Fruit fly (Drosophila melanogaster): ENCODE measurements around the gene CG42367.

Gene CG42367

DNA sequence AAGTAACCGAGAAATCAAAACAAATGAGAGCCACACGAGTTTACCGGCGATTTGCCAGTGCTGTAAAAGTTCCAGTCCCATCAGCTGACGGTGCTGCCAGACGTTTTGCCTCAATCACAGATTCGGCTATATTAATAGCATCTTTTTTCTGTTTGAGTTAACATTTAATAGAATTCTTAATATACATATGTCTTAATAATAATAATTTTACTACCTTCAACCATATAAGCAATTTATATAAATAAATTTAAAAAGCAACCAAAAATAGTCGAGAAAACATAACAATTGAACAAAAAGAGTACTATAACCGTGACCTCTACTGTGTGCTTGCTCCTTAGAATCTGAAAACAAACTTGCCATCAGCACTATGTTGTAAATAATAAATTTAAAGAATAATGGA lies 23.7 kb downstream of the CG42367 start, which contains the start of the genes CG13126 and CG4709 (continued):
- TF ChIP-seq CG3995 (GFP tag; optimal IDR thresholded peaks at IDR 0.05) (peak; percentile 80), CG6689 (GFP tag; IDR thresholded peaks at IDR 0.05) (peak; percentile 93), MTF-1 (GFP tag; optimal IDR thresholded peaks at IDR 0.05; ENCODE audit: borderline replicate concordance) (peak; percentile 67), sens-2 (GFP tag; IDR thresholded peaks at IDR 0.05) (peak; percentile 67; the same call in 1 of the 2 replicates), Opbp (GFP tag; IDR thresholded peaks at IDR 0.05; ENCODE audit: partially characterized antibody) (no peak), CG16863 (GFP tag; optimal IDR thresholded peaks at IDR 0.05) (peak; percentile 24), CG1603 (tag; optimal IDR thresholded peaks at IDR 0.05) (peak; percentile 10), CG11695 (GFP tag; IDR thresholded peaks at IDR 0.05) (peak; percentile 95), CG17802 (tag; optimal IDR thresholded peaks at IDR 0.05) (peak; percentile 73), sna (GFP tag; IDR thresholded peaks at IDR 0.05; ENCODE audit: partially characterized antibody) (no peak), CG8924 (tag; optimal IDR thresholded peaks at IDR 0.05) (peak; percentile 94), unc-4 (GFP tag; IDR thresholded peaks at IDR 0.05; ENCODE audit: partially characterized antibody) (0 out of 2 replicates have a peak, but pooled peaks have one; percentile 25), shn (GFP tag; optimal IDR thresholded peaks at IDR 0.05) (no peak), NC2β (GFP tag; optimal IDR thresholded peaks at IDR 0.05) (peak; percentile 9), hth (optimal IDR thresholded peaks at IDR 0.05) (no peak), gro (GFP tag; optimal IDR thresholded peaks at IDR 0.05) (peak; percentile 0), Mad (GFP tag; optimal IDR thresholded peaks at IDR 0.05) (peak; percentile 45), dmrt99B (tag; optimal IDR thresholded peaks at IDR 0.05) (peak; percentile 94), Doc3 (GFP tag; IDR thresholded peaks at IDR 0.05; ENCODE audit: partially characterized antibody) (no peak), Ptx1 (GFP tag; IDR thresholded peaks at IDR 0.05) (peak; percentile 93), seq (GFP tag; IDR thresholded peaks at IDR 0.05) (peak; percentile 66; the same call in 1 of the 2 replicates), CG12942 (GFP tag; optimal IDR thresholded peaks at IDR 0.05) (peak; percentile 87), sima (GFP tag; optimal IDR thresholded peaks at IDR 0.05) (no peak), CG2120 (GFP tag; optimal IDR thresholded peaks at IDR 0.05) (peak; percentile 82), gcm2 (GFP tag; optimal IDR thresholded peaks at IDR 0.05) (no peak), tna (GFP tag; IDR thresholded peaks at IDR 0.05; ENCODE audit: partially characterized antibody) (no peak), scrt (GFP tag; optimal IDR thresholded peaks at IDR 0.05) (peak; percentile 87), Meics (GFP tag; optimal IDR thresholded peaks at IDR 0.05) (peak; percentile 93), tgo (GFP tag; IDR thresholded peaks at IDR 0.05) (peak; percentile 91), B-H2 (GFP tag; optimal IDR thresholded peaks at IDR 0.05) (peak; percentile 84), CG7963 (GFP tag; IDR thresholded peaks at IDR 0.05; ENCODE audit: partially characterized antibody) (no peak), CG7987 (GFP tag; optimal IDR thresholded peaks at IDR 0.05) (peak; percentile 60), Antp (GFP tag; optimal IDR thresholded peaks at IDR 0.05) (peak; percentile 13), Hey (tag; optimal IDR thresholded peaks at IDR 0.05) (no peak), phol (tag; optimal IDR thresholded peaks at IDR 0.05) (peak; percentile 96), CG8388 (GFP tag; optimal IDR thresholded peaks at IDR 0.05) (peak; percentile 90), kni (GFP tag; optimal IDR thresholded peaks at IDR 0.05) (no peak), slp2 (GFP tag; optimal IDR thresholded peaks at IDR 0.05) (peak; percentile 26), vvl (GFP tag; IDR thresholded peaks at IDR 0.05) (peak; percentile 97), CG12071 (GFP tag; optimal IDR thresholded peaks at IDR 0.05) (peak; percentile 29), wdn (GFP tag; IDR thresholded peaks at IDR 0.05) (peak; percentile 71; the same call in 1 of the 2 replicates), CG17328 (GFP tag; IDR thresholded peaks at IDR 0.05) (peak; percentile 83), CHES-1-like (GFP tag; optimal IDR thresholded peaks at IDR 0.05) (peak; percentile 37), Fer3 (tag; optimal IDR thresholded peaks at IDR 0.05) (peak; percentile 94), sens (GFP tag) (peak; percentile 96), nerfin-2 (GFP tag; IDR thresholded peaks at IDR 0.05; ENCODE audit: partially characterized antibody) (no peak), CG14667 (GFP tag; IDR thresholded peaks at IDR 0.05) (peak; percentile 84), HLHmδ (GFP tag; optimal IDR thresholded peaks at IDR 0.05) (no peak), mirr (GFP tag; optimal IDR thresholded peaks at IDR 0.05) (peak; percentile 27), MBD-R2 (GFP tag; IDR thresholded peaks at IDR 0.05) (peak; percentile 99), usp (GFP tag; optimal IDR thresholded peaks at IDR 0.05) (no peak)

Measured in whole organism, embryonic.